Worm (Caenorhabditis elegans) whole organism, L4 larva: Measurements from ENCODE around the gene hpo-31.

ENCODE experiments used
- F26F4.8 ChIP-seq: fragments of 200-800 bp; sonication (Bioruptor generic); conservative IDR thresholded peaks from 2 replicates; pipeline ENCODE4 v1.3.6; 2022; ENCODE audit warnings: missing genetic modification characterization, missing compliant biosample characterization
- T20F7.1 ChIP-seq: fragments of 200-800 bp; sonication (Bioruptor generic); optimal IDR thresholded peaks from 2 replicates; lab custom pipeline; 2018; ENCODE audit warnings: mild to moderate bottlenecking, missing genetic modification characterization, missing compliant biosample characterization
- aha-1 ChIP-seq: fragments of 150-350 bp; peaks from one replicate; lab custom pipeline; 2014; ENCODE audit warnings: missing biosample characterization, missing genetic modification characterization
- aly-2 ChIP-seq: sonication (generic microtip); optimal IDR thresholded peaks from 2 replicates; lab custom pipeline; 2018; ENCODE audit warnings: missing biosample characterization, missing genetic modification characterization
- ama-1 ChIP-seq: fragments of 150-350 bp; optimal IDR thresholded peaks from 2 replicates; lab custom pipeline; 2014; ENCODE audit warnings: inconsistent platforms, mixed read lengths
- arid-1 ChIP-seq: fragments of 200-800 bp; sonication (Bioruptor generic); conservative IDR thresholded peaks from 2 replicates; pipeline ENCODE4 v1.3.6; 2022; ENCODE audit warnings: missing genetic modification reagents, missing genetic modification characterization, missing compliant biosample characterization
- ceh-28 ChIP-seq: fragments of 150-350 bp; optimal IDR thresholded peaks from 2 replicates; lab custom pipeline; 2014; ENCODE audit warnings: missing biosample characterization, missing genetic modification reagents, missing genetic modification characterization
- ceh-32 ChIP-seq: sonication (generic microtip); optimal IDR thresholded peaks from 2 replicates; lab custom pipeline; 2016; ENCODE audit warnings: mild to moderate bottlenecking, missing genetic modification characterization, missing compliant biosample characterization; ENCODE audit not compliant: poor library complexity
- ces-1 ChIP-seq: fragments of 150-350 bp; sonication (generic microtip); optimal IDR thresholded peaks from 4 replicates; lab custom pipeline; 2014; ENCODE audit warnings: missing biosample characterization, missing genetic modification reagents, missing genetic modification characterization
- ctbp-1 ChIP-seq: fragments of 200-800 bp; sonication (Bioruptor generic); IDR thresholded peaks from 2 replicates; pipeline ENCODE4 v1.3.6; 2022; ENCODE audit warnings: missing genetic modification reagents, missing genetic modification characterization, missing compliant biosample characterization
- daf-19 ChIP-seq: fragments of 200-800 bp; sonication (Bioruptor generic); conservative IDR thresholded peaks from 2 replicates; pipeline ENCODE4 v1.3.6; 2022; ENCODE audit warnings: missing genetic modification characterization, missing compliant biosample characterization
- dpl-1 ChIP-seq: fragments of 150-350 bp; optimal IDR thresholded peaks from 2 replicates; lab custom pipeline; 2014; ENCODE audit warnings: missing biosample characterization, missing genetic modification reagents, missing genetic modification characterization
- dve-1 ChIP-seq: sonication (generic microtip); optimal IDR thresholded peaks from 2 replicates; lab custom pipeline; 2017; ENCODE audit warnings: antibody characterized with exemption, mild to moderate bottlenecking, missing genetic modification characterization, missing compliant biosample characterization; ENCODE audit not compliant: insufficient read depth
- egl-27 ChIP-seq: sonication (generic microtip); optimal IDR thresholded peaks from 3 replicates; lab custom pipeline; 2017; ENCODE audit warnings: missing biosample characterization, missing genetic modification reagents, missing genetic modification characterization
- egl-43 ChIP-seq: fragments of 200-800 bp; sonication (Bioruptor generic); IDR thresholded peaks from 2 replicates; pipeline ENCODE4 v1.3.6; 2022; ENCODE audit warnings: missing genetic modification reagents, missing genetic modification characterization, missing compliant biosample characterization
- fkh-10 ChIP-seq: fragments of 150-350 bp; optimal IDR thresholded peaks from 2 replicates; lab custom pipeline; 2014; ENCODE audit warnings: missing biosample characterization, missing genetic modification reagents, missing genetic modification characterization
- fos-1 ChIP-seq: fragments of 150-350 bp; optimal IDR thresholded peaks from 2 replicates; lab custom pipeline; 2014; ENCODE audit warnings: missing biosample characterization, missing genetic modification characterization
- hlh-11 ChIP-seq: fragments of 200-800 bp; sonication (Bioruptor generic); optimal IDR thresholded peaks from 2 replicates; lab custom pipeline; 2018; ENCODE audit warnings: mild to moderate bottlenecking, missing genetic modification characterization, missing compliant biosample characterization
- jun-1 ChIP-seq: fragments of 150-350 bp; optimal IDR thresholded peaks from 2 replicates; lab custom pipeline; 2014; ENCODE audit warnings: missing biosample characterization, missing genetic modification reagents, missing genetic modification characterization
- lim-7 ChIP-seq: fragments of 200-800 bp; sonication (Bioruptor generic); IDR thresholded peaks from 2 replicates; pipeline ENCODE4 v1.3.6; 2022; ENCODE audit warnings: missing genetic modification characterization, missing compliant biosample characterization
- lin-1 ChIP-seq: fragments of 200-800 bp; sonication (Bioruptor generic); IDR thresholded peaks from 2 replicates; pipeline ENCODE4 v1.3.6; 2022; ENCODE audit warnings: missing genetic modification reagents, missing genetic modification characterization, missing compliant biosample characterization
- lin-15B ChIP-seq: fragments of 150-350 bp; sonication (generic microtip); optimal IDR thresholded peaks from 3 replicates; lab custom pipeline; 2014; ENCODE audit warnings: missing biosample characterization, missing genetic modification characterization
- lin-29 ChIP-seq: fragments of 200-800 bp; sonication (Bioruptor generic); IDR thresholded peaks from 2 replicates; pipeline ENCODE4 v1.3.6; 2022; ENCODE audit warnings: missing genetic modification reagents, missing genetic modification characterization, missing compliant biosample characterization
- lir-3 ChIP-seq: sonication (generic microtip); optimal IDR thresholded peaks from 2 replicates; lab custom pipeline; 2016; ENCODE audit warnings: mild to moderate bottlenecking, missing genetic modification characterization, missing compliant biosample characterization
- lsy-2 ChIP-seq, 2 experiments: fragments of 150-350 bp in 1 of 2; sonication (generic microtip) in 1 of 2; optimal IDR thresholded peaks; 2 replicates each; lab custom pipeline; 2014 to 2017; ENCODE audit warnings: missing biosample characterization in 2 of 2, missing genetic modification characterization in 2 of 2
- mdl-1 ChIP-seq, 2 experiments: fragments of 150-350 bp in 1 of 2; sonication (generic microtip) in 1 of 2; optimal IDR thresholded peaks; 2 replicates each; lab custom pipeline; 2014 to 2017; ENCODE audit warnings: missing biosample characterization in 2 of 2, missing genetic modification characterization in 2 of 2
- mdt-29 ChIP-seq: fragments of 200-800 bp; sonication (Bioruptor generic); IDR thresholded peaks from 2 replicates; pipeline ENCODE4 v1.3.6; 2022; ENCODE audit warnings: missing genetic modification reagents, missing genetic modification characterization, missing compliant biosample characterization
- mep-1 ChIP-seq: fragments of 150-350 bp; sonication (generic microtip); optimal IDR thresholded peaks from 3 replicates; lab custom pipeline; 2014; ENCODE audit warnings: missing biosample characterization, missing genetic modification characterization
- mes-2 ChIP-seq: sonication (generic microtip); optimal IDR thresholded peaks from 2 replicates; lab custom pipeline; 2016; ENCODE audit warnings: missing genotype, mild to moderate bottlenecking, missing genetic modification characterization, missing compliant biosample characterization; ENCODE audit not compliant: poor library complexity, severe bottlenecking
- mxl-2 ChIP-seq: fragments of 200-800 bp; sonication (Bioruptor generic); conservative IDR thresholded peaks from 2 replicates; pipeline ENCODE4 v1.3.6; 2022; ENCODE audit warnings: missing genetic modification reagents, missing genetic modification characterization, missing compliant biosample characterization
- mxl-3 ChIP-seq: fragments of 200-800 bp; sonication (Bioruptor generic); optimal IDR thresholded peaks from 2 replicates; lab custom pipeline; 2018; ENCODE audit warnings: mild to moderate bottlenecking, missing genetic modification characterization, missing compliant biosample characterization
- nhr-10 ChIP-seq: fragments of 150-350 bp; optimal IDR thresholded peaks from 2 replicates; lab custom pipeline; 2014; ENCODE audit warnings: missing biosample characterization, missing genetic modification characterization
- nhr-11 ChIP-seq: fragments of 150-350 bp; optimal IDR thresholded peaks from 2 replicates; lab custom pipeline; 2014; ENCODE audit warnings: missing biosample characterization, missing genetic modification characterization
- nhr-25 ChIP-seq: sonication (generic microtip); optimal IDR thresholded peaks from 2 replicates; lab custom pipeline; 2017; ENCODE audit warnings: missing genetic modification characterization, mild to moderate bottlenecking, missing compliant biosample characterization, antibody characterized with exemption, moderate library complexity, borderline replicate concordance; ENCODE audit not compliant: insufficient read depth
- nhr-48 ChIP-seq: sonication (generic microtip); optimal IDR thresholded peaks from 2 replicates; lab custom pipeline; 2016; ENCODE audit warnings: mild to moderate bottlenecking, missing genetic modification characterization, missing compliant biosample characterization
- nhr-76 ChIP-seq: fragments of 150-350 bp; optimal IDR thresholded peaks from 2 replicates; lab custom pipeline; 2014; ENCODE audit warnings: missing biosample characterization, missing genetic modification characterization
- pha-4 ChIP-seq, 2 experiments: fragments of 150-350 bp in 1 of 2; fragments of 200-800 bp in 1 of 2; sonication (Bioruptor generic) in 1 of 2; IDR thresholded peaks in 1 of 2; optimal IDR thresholded peaks in 1 of 2; 2 replicates each; pipeline versions ENCODE4 v1.3.6 to Lab custom; 2014 to 2022; ENCODE audit warnings: missing genetic modification characterization in 2 of 2, missing genetic modification reagents in 2 of 2, missing biosample characterization in 1 of 2, missing compliant biosample characterization in 1 of 2
- php-3 ChIP-seq: fragments of 200-800 bp; sonication (Bioruptor generic); IDR thresholded peaks from 2 replicates; pipeline ENCODE4 v1.3.6; 2022; ENCODE audit warnings: missing genetic modification reagents, missing genetic modification characterization, missing compliant biosample characterization
- pqm-1 ChIP-seq: sonication (generic microtip); optimal IDR thresholded peaks from 2 replicates; lab custom pipeline; 2017; ENCODE audit warnings: missing biosample characterization, missing genetic modification characterization
- saeg-2 ChIP-seq: fragments of 200-800 bp; sonication (Bioruptor generic); IDR thresholded peaks from 2 replicates; pipeline ENCODE4 v1.3.6; 2022; ENCODE audit warnings: missing genetic modification reagents, missing genetic modification characterization, missing compliant biosample characterization
- sdz-12 ChIP-seq: fragments of 200-800 bp; sonication (Bioruptor generic); optimal IDR thresholded peaks from 2 replicates; lab custom pipeline; 2018; ENCODE audit warnings: mild to moderate bottlenecking, missing genetic modification characterization, missing compliant biosample characterization
- set-16 ChIP-seq: fragments of 200-800 bp; sonication (Bioruptor generic); IDR thresholded peaks from 2 replicates; pipeline ENCODE4 v1.3.6; 2022; ENCODE audit warnings: missing genetic modification reagents, missing genetic modification characterization, missing compliant biosample characterization
- skn-1 ChIP-seq: fragments of 150-350 bp; optimal IDR thresholded peaks from 2 replicates; lab custom pipeline; 2014; ENCODE audit warnings: missing biosample characterization, missing genetic modification characterization
- snpc-1.2 ChIP-seq: fragments of 200-800 bp; sonication (Bioruptor generic); IDR thresholded peaks from 2 replicates; pipeline ENCODE4 v1.3.6; 2022; ENCODE audit warnings: missing genetic modification reagents, missing genetic modification characterization, missing compliant biosample characterization
- snpc-4 ChIP-seq: fragments of 150-350 bp; optimal IDR thresholded peaks from 2 replicates; lab custom pipeline; 2014; ENCODE audit warnings: missing biosample characterization, missing genetic modification characterization
- tra-1 ChIP-seq: fragments of 200-800 bp; sonication (Bioruptor generic); IDR thresholded peaks from 2 replicates; pipeline ENCODE4 v1.3.6; 2022; ENCODE audit warnings: missing genetic modification reagents, missing genetic modification characterization, missing compliant biosample characterization
- unc-130 ChIP-seq: sonication (generic microtip); optimal IDR thresholded peaks from 2 replicates; lab custom pipeline; 2016; ENCODE audit warnings: missing genetic modification reagents, missing genetic modification characterization, missing compliant biosample characterization
- unc-62 ChIP-seq, 3 experiments: fragments of 150-350 bp in 1 of 3; sonication (generic microtip); optimal IDR thresholded peaks in 2 of 3; peaks in 1 of 3; 1 replicate in 1 of 3; 2 replicates in 2 of 3; lab custom pipeline; 2014 to 2017; ENCODE audit warnings: missing biosample characterization in 3 of 3, missing genetic modification characterization in 3 of 3, missing genetic modification reagents in 3 of 3, missing genotype in 1 of 3
- vab-7 ChIP-seq: fragments of 200-800 bp; sonication (Bioruptor generic); IDR thresholded peaks from 2 replicates; pipeline ENCODE4 v1.3.6; 2022; ENCODE audit warnings: missing genetic modification reagents, missing genetic modification characterization, missing compliant biosample characterization
- zag-1 ChIP-seq: fragments of 150-350 bp; optimal IDR thresholded peaks from 2 replicates; lab custom pipeline; 2014; ENCODE audit warnings: missing biosample characterization, missing genetic modification characterization

hpo-31 gene

ce11 chrV:13789362-13789761, 33.5 kb upstream of the hpo-31 start:
- TF ChIP-seq egl-27 (tag; lab: Kevin White, UChicago) (no peak), ceh-32 (tag; lab: Kevin White, UChicago) (no peak), nhr-10 (tag; lab: Kevin White, UChicago) (peak; percentile 18), ceh-28 (tag; lab: Kevin White, UChicago) (peak; percentile 35), lin-29 (GFP tag; lab: Robert Waterston, UW) (no peak), php-3 (GFP tag; lab: Robert Waterston, UW) (no peak), arid-1 (GFP tag; lab: Robert Waterston, UW) (no peak; the same call in 1 of the 2 replicates), lir-3 (no peak), ctbp-1 (GFP tag; lab: Robert Waterston, UW) (peak; percentile 30; the same call in 1 of the 2 replicates), skn-1 (tag; lab: Kevin White, UChicago) (no peak), mdl-1 (tag; optimal IDR thresholded peaks at IDR 0.05; lab: Kevin White, UChicago) (peak; percentile 40 to 87), egl-43 (GFP tag; lab: Robert Waterston, UW) (peak; percentile 70), mxl-3 (peak; percentile 63), mep-1 (tag; lab: Kevin White, UChicago) (peak; percentile 92), ces-1 (no peak), pqm-1 (tag; lab: Kevin White, UChicago) (no peak), nhr-48 (tag; lab: Kevin White, UChicago) (peak; percentile 3), jun-1 (no peak), tra-1 (GFP tag; lab: Robert Waterston, UW) (peak; percentile 53), nhr-11 (tag; lab: Kevin White, UChicago) (peak; percentile 96), aly-2 (tag; lab: Kevin White, UChicago) (no peak), unc-62 (GFP tag; optimal IDR thresholded peaks at IDR 0.05 in 1 of 2; lab: Kevin White, UChicago) (peak in 1 of 2 experiments; percentile 100), unc-62 (tag; optimal IDR thresholded peaks at IDR 0.05; lab: Kevin White, UChicago) (no peak), snpc-1.2 (no peak), zag-1 (tag; lab: Kevin White, UChicago) (no peak), hlh-11 (tag; lab: Kevin White, UChicago) (peak; percentile 91), dpl-1 (GFP tag; lab: Kevin White, UChicago) (peak; percentile 39), fos-1 (tag; lab: Kevin White, UChicago) (no peak), pha-4 (GFP tag; IDR thresholded peaks at IDR 0.05; lab: Robert Waterston, UW) (peak; percentile 56), pha-4 (tag; optimal IDR thresholded peaks at IDR 0.05; lab: Kevin White, UChicago) (peak; percentile 72), mes-2 (tag; lab: Kevin White, UChicago) (peak; percentile 73), sdz-12 (no peak), aha-1 (tag; lab: Kevin White, UChicago) (peak; percentile 91), ama-1 (lab: Kevin White, UChicago) (peak; percentile 72), nhr-76 (tag; lab: Kevin White, UChicago) (no peak), mdt-29 (GFP tag; lab: Robert Waterston, UW) (no peak), lin-1 (GFP tag; lab: Robert Waterston, UW) (peak; percentile 40; the same call in 1 of the 2 replicates), daf-19 (GFP tag; lab: Robert Waterston, UW) (no peak), vab-7 (GFP tag; lab: Robert Waterston, UW) (no peak), saeg-2 (GFP tag; lab: Robert Waterston, UW) (peak; percentile 52; the same call in 1 of the 2 replicates), F26F4.8 (GFP tag; lab: Robert Waterston, UW) (no peak), unc-130 (GFP tag; lab: Kevin White, UChicago) (no peak), mxl-2 (GFP tag; lab: Robert Waterston, UW) (no peak), dve-1 (tag; lab: Kevin White, UChicago) (peak; percentile 95), lim-7 (GFP tag; lab: Robert Waterston, UW) (no peak), snpc-4 (tag; lab: Kevin White, UChicago) (no peak), fkh-10 (GFP tag; lab: Kevin White, UChicago) (peak; percentile 74), nhr-25 (tag; lab: Kevin White, UChicago) (peak; percentile 46), lsy-2 (tag; optimal IDR thresholded peaks at IDR 0.05; lab: Kevin White, UChicago) (peak; percentile 84 to 88), T20F7.1 (GFP tag; lab: Kevin White, UChicago) (peak; percentile 80), lin-15B (peak; percentile 30), set-16 (GFP tag; lab: Robert Waterston, UW) (peak; percentile 35; the same call in 1 of the 2 replicates)
